Worm (Caenorhabditis elegans) whole organism, L3 larva: ENCODE results near the gene clec-141.

ENCODE experiments used
- ZK546.5 ChIP-seq: sonication (generic microtip); optimal IDR thresholded peaks from 2 replicates; lab custom pipeline; 2017; ENCODE audit warnings: missing biosample characterization, missing genetic modification characterization
- aly-2 ChIP-seq: fragments of 150-350 bp; optimal IDR thresholded peaks from 2 replicates; lab custom pipeline; 2014; ENCODE audit warnings: missing biosample characterization, missing genetic modification characterization
- elt-3 ChIP-seq, 3 experiments: fragments of 150-350 bp in 1 of 3; sonication (generic microtip) in 2 of 3; optimal IDR thresholded peaks; 2 replicates in 2 of 3; 4 replicates in 1 of 3; lab custom pipeline; 2014 to 2017; ENCODE audit warnings: missing biosample characterization in 3 of 3, missing genetic modification characterization in 3 of 3
- fos-1 ChIP-seq: fragments of 150-350 bp; optimal IDR thresholded peaks from 2 replicates; lab custom pipeline; 2014; ENCODE audit warnings: missing biosample characterization, missing genetic modification characterization
- nhr-237 ChIP-seq: fragments of 150-350 bp; optimal IDR thresholded peaks from 2 replicates; lab custom pipeline; 2014; ENCODE audit warnings: missing biosample characterization, missing genetic modification characterization

ce11 chrII:5389831-5390323 is 17.6 kb downstream of the clec-141 start, which contains the start of gene ndx-6:
- TF ChIP-seq nhr-237 (no peak), fos-1 (tag; lab: Kevin White, UChicago) (no peak), elt-3 (tag; optimal IDR thresholded peaks at IDR 0.05; lab: Kevin White, UChicago) (no peak), aly-2 (tag; lab: Kevin White, UChicago) (peak; percentile 5), ZK546.5 (tag; lab: Kevin White, UChicago) (no peak)
